Fruit fly (Drosophila melanogaster) ovary, adult (tissue): ENCODE measurements around the gene Nprl2.
A peak's percentile ranks its signal among the peaks of the same experiment; 100 is the strongest.

Source experiments
- CG17801 ChIP-seq: fragments of 200-800 bp; optimal IDR thresholded peaks from 2 replicates; lab custom pipeline; 2019; ENCODE audit warnings: missing biosample characterization, mild to moderate bottlenecking, missing genetic modification characterization, moderate library complexity; ENCODE audit not compliant: partially characterized antibody

The Nprl2 gene

DNA sequence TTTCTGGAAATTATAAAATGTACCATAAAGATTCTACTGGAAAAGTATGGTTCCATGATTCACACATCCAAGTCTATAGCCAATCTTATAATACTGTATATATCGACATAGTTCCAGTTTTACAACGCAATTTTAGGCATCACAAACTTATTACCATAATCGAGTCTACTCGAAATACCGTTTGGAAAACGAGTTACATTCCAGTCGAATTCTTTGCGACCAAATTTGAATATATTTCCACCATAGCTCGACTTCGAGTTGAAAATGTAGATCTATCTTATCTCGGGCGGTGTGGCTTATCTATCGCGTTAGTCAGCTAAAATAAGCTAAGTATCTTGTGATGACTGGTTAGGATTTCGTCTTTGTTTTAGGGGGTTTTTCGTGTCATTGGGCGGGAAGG lies 25.7 kb upstream of the Nprl2 start:
- no peak for TF ChIP-seq CG17801 (GFP tag; lab: Kevin White, UChicago)

DNA sequence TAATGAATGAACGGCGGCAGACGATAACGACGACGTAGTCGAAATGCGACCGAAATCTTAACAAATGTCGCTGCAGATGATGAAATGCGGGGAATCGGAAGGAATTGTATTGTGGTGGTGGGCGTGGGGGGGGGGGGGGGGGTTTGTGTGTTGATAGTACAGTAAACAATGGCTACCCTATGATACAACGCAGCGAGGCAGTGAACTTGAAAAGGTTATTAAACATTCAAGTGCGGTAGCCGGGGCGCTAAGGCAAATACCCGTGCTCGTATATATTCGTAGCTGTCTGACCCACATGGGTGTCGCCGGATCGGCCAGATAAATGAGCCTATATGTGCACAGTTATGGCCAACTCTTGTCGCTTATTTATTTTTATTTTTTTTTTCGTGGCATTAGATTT lies 25.1 kb upstream of the Nprl2 start:
- TF ChIP-seq CG17801 (GFP tag; lab: Kevin White, UChicago) = no peak

dm6 chrX:16907675-16908074 lies 23.5 kb upstream of the Nprl2 start:
- no peak for TF ChIP-seq CG17801 (GFP tag; lab: Kevin White, UChicago)

dm6 chrX:16907009-16907408 lies 22.8 kb upstream of the Nprl2 start:
- TF ChIP-seq CG17801 (GFP tag; lab: Kevin White, UChicago) = no peak

DNA sequence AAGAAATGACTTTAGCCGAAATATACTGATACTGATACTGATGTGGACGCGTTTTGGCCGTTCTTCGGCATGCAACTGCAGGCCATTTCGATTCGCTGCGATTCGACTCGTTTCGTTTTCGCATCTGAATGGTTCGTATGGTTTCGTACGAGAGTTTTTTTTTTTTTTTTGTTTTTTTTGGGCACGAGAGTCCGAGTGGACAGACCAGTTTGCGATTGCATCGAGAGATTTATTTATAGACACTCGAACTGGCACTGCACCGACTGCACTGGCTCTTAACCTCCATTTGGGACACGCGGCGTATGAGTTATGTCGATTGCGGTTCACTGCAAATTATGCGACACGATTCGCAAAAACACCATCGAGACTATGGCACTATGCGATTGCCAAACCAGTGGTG lies 21.9 kb upstream of the Nprl2 start:
- TF ChIP-seq CG17801 (GFP tag; lab: Kevin White, UChicago) = no peak

- TF ChIP-seq CG17801 (GFP tag; lab: Kevin White, UChicago) = no peak
Measured at dm6 chrX:16902435-16902834, 18.3 kb upstream of the Nprl2 start.

DNA sequence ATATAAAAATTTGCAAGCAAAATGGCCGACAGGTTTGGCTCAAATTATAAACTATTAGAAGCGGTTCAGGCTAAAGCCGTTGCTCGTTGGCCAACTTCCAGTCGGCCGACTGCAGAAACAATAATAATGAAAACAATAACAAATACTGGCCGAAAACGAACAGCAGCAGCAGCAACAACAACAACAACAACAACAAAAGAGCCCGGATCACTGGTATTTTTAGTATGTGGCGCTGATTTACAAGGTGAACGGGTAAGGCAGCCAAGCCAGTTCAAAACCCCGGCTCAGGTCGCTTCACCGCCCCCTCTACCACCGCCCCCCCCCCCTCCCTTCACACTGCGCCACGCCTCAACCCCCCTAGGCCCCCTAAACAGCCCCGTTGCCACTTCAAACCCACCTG lies 16.1 kb upstream of the Nprl2 start:
- TF ChIP-seq CG17801 (GFP tag; lab: Kevin White, UChicago) = no peak

dm6 chrX:16897087-16897486 lies 12.9 kb upstream of the Nprl2 start, which contains the start of gene CG33252:
Gene CG33252, minus strand, starts transcription at chrX:16897187.
- no peak for TF ChIP-seq CG17801 (GFP tag; lab: Kevin White, UChicago)

dm6 chrX:16893034-16893433 lies 8.9 kb upstream of the Nprl2 start:
- TF ChIP-seq CG17801 (GFP tag; lab: Kevin White, UChicago) = peak; percentile 19

DNA sequence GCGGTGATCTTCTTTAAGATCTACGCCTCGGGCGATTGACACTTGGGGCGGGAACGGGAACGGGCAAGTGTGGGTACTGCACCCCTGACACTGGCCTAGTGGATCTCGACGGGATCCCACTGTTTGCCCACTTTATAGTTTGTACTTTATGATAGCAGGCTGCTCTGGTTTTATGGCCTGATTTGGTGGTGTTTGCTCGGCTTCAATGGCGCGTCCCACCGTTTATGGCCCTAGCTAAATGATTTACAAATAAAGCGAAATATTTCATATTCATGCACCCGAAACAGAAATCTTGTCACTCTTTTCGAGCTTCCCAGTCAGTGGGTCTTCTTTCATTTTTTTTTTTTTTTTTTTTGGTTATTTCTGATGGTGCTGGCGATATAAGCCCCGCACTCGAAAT lies 6.4 kb upstream of the Nprl2 start:
- TF ChIP-seq CG17801 (GFP tag; lab: Kevin White, UChicago) = peak; percentile 48

DNA sequence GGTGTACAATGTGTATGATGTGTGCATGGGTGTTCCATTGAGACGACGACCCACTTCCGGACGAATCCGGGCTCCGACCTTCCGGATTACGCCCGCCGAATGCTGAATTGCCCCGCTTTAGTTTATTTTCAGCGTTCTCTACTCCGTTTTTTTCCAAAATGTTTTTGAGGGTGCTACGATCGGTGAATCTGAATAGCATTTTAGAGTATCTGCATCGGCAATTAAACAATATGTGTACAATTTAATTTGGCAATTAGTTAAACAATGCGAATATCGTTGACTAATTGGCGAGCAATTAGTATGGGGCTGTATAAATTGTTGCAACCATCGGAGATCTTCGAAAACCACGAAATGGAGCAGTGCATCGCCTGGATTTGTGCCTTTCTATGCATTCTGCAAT lies 5.3 kb upstream of the Nprl2 start, which contains the start of gene CG13002:
Gene CG13002 (plus strand): TSS at position 301 of the 400 bp plus-strand sequence.
- TF ChIP-seq CG17801 (GFP tag; lab: Kevin White, UChicago) = no peak

DNA sequence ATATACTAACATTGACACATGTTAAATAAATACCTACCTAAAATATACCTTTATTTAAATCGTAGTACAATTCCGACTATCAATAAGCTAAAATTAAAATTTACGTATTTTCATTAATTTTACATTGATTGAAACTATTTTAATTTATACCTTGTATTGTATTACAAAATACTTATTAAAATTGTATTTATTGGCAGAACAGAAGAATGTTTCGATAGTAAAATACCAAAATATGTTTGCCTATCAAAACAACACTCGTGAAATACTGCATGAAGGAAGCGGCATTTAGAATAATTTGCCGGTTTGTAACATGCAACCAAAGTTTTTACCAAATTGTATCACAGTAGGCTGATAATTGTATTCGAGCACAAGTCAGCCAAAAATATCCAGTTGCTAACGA lies 2.4 kb upstream of the Nprl2 start, which contains the start of the genes DENR and CG4880:
Gene DENR (minus strand): TSS at position 10 of the 400 bp plus-strand sequence.
Gene CG4880 (plus strand): TSS at position 268 of the 400 bp plus-strand sequence.
- no peak for TF ChIP-seq CG17801 (GFP tag; lab: Kevin White, UChicago)

- peak; percentile 22 for TF ChIP-seq CG17801 (GFP tag; lab: Kevin White, UChicago)
Measured at dm6 chrX:16881015-16881414, 3.1 kb downstream of the Nprl2 start, which contains the start of gene CG4872. Gene CG4872, plus strand, starts transcription at chrX:16881347.

DNA sequence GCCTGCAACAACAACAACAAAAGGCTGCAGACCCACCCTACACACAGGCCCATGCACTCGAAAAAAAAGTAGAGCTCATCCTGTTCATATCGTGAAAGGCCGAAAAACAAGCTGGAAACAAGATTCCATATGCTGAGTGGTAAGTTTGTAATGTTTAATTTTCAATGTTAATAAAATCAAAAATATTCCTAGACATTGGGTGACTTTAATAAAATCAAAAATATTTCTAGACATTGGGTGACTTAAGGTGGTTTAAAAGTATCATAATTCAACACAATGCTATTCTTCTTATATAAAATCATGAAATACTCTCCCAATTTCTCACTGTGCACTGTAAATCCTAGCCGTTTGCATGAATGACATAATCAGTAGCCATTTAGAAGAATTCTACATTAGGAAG lies 4.2 kb downstream of the Nprl2 start:
- TF ChIP-seq CG17801 (GFP tag; lab: Kevin White, UChicago) = no peak

- TF ChIP-seq CG17801 (GFP tag; lab: Kevin White, UChicago) = no peak
Measured at dm6 chrX:16876425-16876824, 7.7 kb downstream of the Nprl2 start, which contains the start of gene CG13003. Gene CG13003, minus strand, starts transcription at chrX:16876544.

DNA sequence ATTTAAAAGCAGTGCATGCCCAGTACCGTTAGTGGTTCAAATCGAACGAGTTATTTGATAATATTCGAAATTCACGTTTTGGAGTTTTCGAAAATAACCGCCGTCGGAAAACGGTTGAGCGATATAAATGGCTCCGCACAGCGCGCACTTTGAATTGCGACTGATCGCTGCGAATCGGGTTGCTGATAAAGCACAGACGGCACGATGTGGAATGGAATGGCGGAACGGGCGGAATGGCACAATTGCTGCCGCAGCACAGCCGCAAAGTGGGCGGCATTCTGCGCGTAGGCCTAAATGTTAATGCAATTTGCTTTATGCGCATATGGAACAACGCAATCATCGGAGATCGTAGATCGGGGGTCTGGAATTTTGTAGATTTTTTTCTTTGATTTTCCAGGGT lies 9.5 kb downstream of the Nprl2 start:
- no peak for TF ChIP-seq CG17801 (GFP tag; lab: Kevin White, UChicago)

- no peak for TF ChIP-seq CG17801 (GFP tag; lab: Kevin White, UChicago)
Measured at dm6 chrX:16873053-16873452, 11.1 kb downstream of the Nprl2 start.
